Fruit fly (Drosophila melanogaster): ENCODE measurements around the gene p115.

DNA sequence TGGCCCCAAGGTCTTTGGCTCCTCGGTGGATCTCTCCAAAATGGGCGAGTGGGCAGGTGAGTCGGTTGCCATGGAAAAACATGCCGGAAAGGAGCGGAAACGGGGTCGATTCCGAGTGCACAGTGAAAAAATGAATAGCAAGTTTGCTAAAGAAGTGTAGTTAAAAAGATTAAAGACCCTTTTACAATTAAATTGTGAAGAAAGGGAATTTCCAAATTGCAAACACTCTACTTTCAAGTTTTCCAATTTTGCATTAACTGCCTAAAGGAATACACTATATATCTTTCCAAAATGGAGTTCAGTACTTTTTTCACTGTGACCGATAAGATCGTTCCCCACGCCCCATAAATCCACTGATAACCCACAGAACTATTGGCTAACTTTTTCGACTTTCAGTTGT, 15.7 kb downstream of the p115 start:
- TF ChIP-seq CG12605 (GFP tag; IDR thresholded peaks at IDR 0.05) (no peak), D1 (tag; optimal IDR thresholded peaks at IDR 0.05) (no peak), CG15710 (tag; optimal IDR thresholded peaks at IDR 0.05) (no peak), CG8159 (tag; optimal IDR thresholded peaks at IDR 0.05) (no peak)
